Worm (Caenorhabditis elegans) whole organism, L4 larva: ENCODE results near the gene fbxa-160.

Experiments used
- R02D3.7 ChIP-seq: fragments of 150-350 bp; sonication (generic microtip); optimal IDR thresholded peaks from 3 replicates; lab custom pipeline; 2014; ENCODE audit warnings: missing biosample characterization, missing genetic modification characterization
- T20F7.1 ChIP-seq: fragments of 200-800 bp; sonication (Bioruptor generic); optimal IDR thresholded peaks from 2 replicates; lab custom pipeline; 2018; ENCODE audit warnings: mild to moderate bottlenecking, missing genetic modification characterization, missing compliant biosample characterization
- T26A8.4 ChIP-seq: fragments of 200-800 bp; sonication (Bioruptor generic); IDR thresholded peaks from 2 replicates; pipeline ENCODE4 v1.3.6; 2022; ENCODE audit warnings: missing genetic modification characterization, missing compliant biosample characterization
- Y105C5A.15 ChIP-seq: fragments of 200-800 bp; sonication (Bioruptor generic); IDR thresholded peaks from 2 replicates; pipeline ENCODE4 v1.3.6; 2022; ENCODE audit warnings: missing genetic modification characterization, missing compliant biosample characterization
- Y5F2A.4 ChIP-seq: fragments of 200-800 bp; sonication (Bioruptor generic); optimal IDR thresholded peaks from 2 replicates; lab custom pipeline; 2018; ENCODE audit warnings: mild to moderate bottlenecking, missing genetic modification characterization, missing compliant biosample characterization
- aly-2 ChIP-seq: sonication (generic microtip); optimal IDR thresholded peaks from 2 replicates; lab custom pipeline; 2018; ENCODE audit warnings: missing biosample characterization, missing genetic modification characterization
- ceh-28 ChIP-seq: fragments of 150-350 bp; optimal IDR thresholded peaks from 2 replicates; lab custom pipeline; 2014; ENCODE audit warnings: missing biosample characterization, missing genetic modification reagents, missing genetic modification characterization
- hmg-1.1 ChIP-seq: fragments of 200-800 bp; sonication (Bioruptor generic); IDR thresholded peaks from 2 replicates; pipeline ENCODE4 v1.3.6; 2022; ENCODE audit warnings: missing genetic modification reagents, missing genetic modification characterization, missing compliant biosample characterization
- lin-29 ChIP-seq: fragments of 200-800 bp; sonication (Bioruptor generic); IDR thresholded peaks from 2 replicates; pipeline ENCODE4 v1.3.6; 2022; ENCODE audit warnings: missing genetic modification reagents, missing genetic modification characterization, missing compliant biosample characterization
- lin-38 ChIP-seq: fragments of 200-800 bp; sonication (Bioruptor generic); IDR thresholded peaks from 2 replicates; pipeline ENCODE4 v1.3.6; 2022; ENCODE audit warnings: missing genetic modification reagents, missing genetic modification characterization, missing compliant biosample characterization
- madf-9 ChIP-seq: fragments of 200-800 bp; sonication (Bioruptor generic); conservative IDR thresholded peaks from 2 replicates; pipeline ENCODE4 v1.3.6; 2022; ENCODE audit warnings: missing genetic modification reagents, missing genetic modification characterization, missing compliant biosample characterization
- mep-1 ChIP-seq: fragments of 150-350 bp; sonication (generic microtip); optimal IDR thresholded peaks from 3 replicates; lab custom pipeline; 2014; ENCODE audit warnings: missing biosample characterization, missing genetic modification characterization
- pha-4 ChIP-seq, 2 experiments: fragments of 150-350 bp in 1 of 2; fragments of 200-800 bp in 1 of 2; sonication (Bioruptor generic) in 1 of 2; IDR thresholded peaks in 1 of 2; optimal IDR thresholded peaks in 1 of 2; 2 replicates each; pipeline versions ENCODE4 v1.3.6 to Lab custom; 2014 to 2022; ENCODE audit warnings: missing genetic modification characterization in 2 of 2, missing genetic modification reagents in 2 of 2, missing biosample characterization in 1 of 2, missing compliant biosample characterization in 1 of 2
- snpc-4 ChIP-seq: fragments of 150-350 bp; optimal IDR thresholded peaks from 2 replicates; lab custom pipeline; 2014; ENCODE audit warnings: missing biosample characterization, missing genetic modification characterization

ce11 chrII:1606079-1606478 is 18.4 kb downstream of the fbxa-160 start, which contains the start of gene bath-33:
- TF ChIP-seq R02D3.7: no peak
- TF ChIP-seq ceh-28: no peak
- TF ChIP-seq madf-9 (GFP tag; lab: Robert Waterston, UW): no peak
- no peak for TF ChIP-seq Y5F2A.4
- no peak for TF ChIP-seq mep-1 (tag; lab: Kevin White, UChicago)
- TF ChIP-seq Y105C5A.15 (GFP tag; lab: Robert Waterston, UW): no peak
- no peak for TF ChIP-seq pha-4 (GFP tag; IDR thresholded peaks at IDR 0.05; lab: Robert Waterston, UW)
- no peak for TF ChIP-seq pha-4 (tag; optimal IDR thresholded peaks at IDR 0.05; lab: Kevin White, UChicago)
- no peak for TF ChIP-seq aly-2 (tag; lab: Kevin White, UChicago)
- no peak for TF ChIP-seq lin-29 (GFP tag; lab: Robert Waterston, UW)
- TF ChIP-seq snpc-4 (tag; lab: Kevin White, UChicago): no peak
- TF ChIP-seq T20F7.1: no peak
- no peak for TF ChIP-seq hmg-1.1 (GFP tag; lab: Robert Waterston, UW)
- no peak for TF ChIP-seq lin-38 (GFP tag; lab: Robert Waterston, UW)
- TF ChIP-seq T26A8.4: no peak
